Fruit fly (Drosophila melanogaster) whole organism, pupa: ENCODE results near the gene CG13306.
A peak's percentile ranks its signal among the peaks of the same experiment; 100 is the strongest.

Experiments
- CG10348 ChIP-seq: fragments of 200-800 bp; sonication (Bioruptor generic); IDR thresholded peaks from 2 replicates; pipeline ENCODE4 v1.3.6; 2022; ENCODE audit warnings: missing biosample characterization, missing genetic modification characterization
- CG12605 ChIP-seq: fragments of 200-800 bp; sonication (Bioruptor generic); IDR thresholded peaks from 2 replicates; pipeline ENCODE4 v1.3.6; 2022; ENCODE audit warnings: missing biosample characterization, missing genetic modification characterization
- CG13204 ChIP-seq: fragments of 200-800 bp; sonication (Bioruptor generic); optimal IDR thresholded peaks from 2 replicates; lab custom pipeline; 2018; ENCODE audit warnings: missing biosample characterization, mild to moderate bottlenecking, missing genetic modification characterization, moderate library complexity
- CG14655 ChIP-seq: fragments of 200-800 bp; sonication (Bioruptor generic); optimal IDR thresholded peaks from 3 replicates; lab custom pipeline; 2017; ENCODE audit warnings: mild to moderate bottlenecking, missing biosample characterization, missing genetic modification reagents, missing genetic modification characterization
- CG15710 ChIP-seq: fragments of 200-800 bp; sonication (Bioruptor generic); optimal IDR thresholded peaks from 2 replicates; lab custom pipeline; 2018; ENCODE audit warnings: missing biosample characterization, mild to moderate bottlenecking, missing genetic modification characterization, moderate library complexity
- CG17806 ChIP-seq: fragments of 200-800 bp; sonication (Bioruptor generic); optimal IDR thresholded peaks from 2 replicates; lab custom pipeline; 2018; ENCODE audit warnings: missing biosample characterization, mild to moderate bottlenecking, missing genetic modification characterization, moderate library complexity
- CG32121 ChIP-seq: fragments of 200-800 bp; sonication (Bioruptor generic); IDR thresholded peaks from 2 replicates; pipeline ENCODE4 v1.3.6; 2022; ENCODE audit warnings: missing biosample characterization, missing genetic modification characterization
- CG34367 ChIP-seq: fragments of 200-800 bp; sonication (Bioruptor generic); optimal IDR thresholded peaks from 2 replicates; lab custom pipeline; 2018; ENCODE audit warnings: missing biosample characterization, mild to moderate bottlenecking, missing genetic modification characterization
- CG4496 ChIP-seq: fragments of 200-800 bp; sonication (Bioruptor generic); IDR thresholded peaks from 3 replicates; pipeline ENCODE4 v1.3.6; 2022; ENCODE audit warnings: missing biosample characterization, missing genetic modification characterization
- CG8159 ChIP-seq: fragments of 200-800 bp; sonication (Bioruptor generic); optimal IDR thresholded peaks from 3 replicates; lab custom pipeline; 2018; ENCODE audit warnings: missing biosample characterization, mild to moderate bottlenecking, missing genetic modification characterization, moderate library complexity
- CG8301 ChIP-seq: fragments of 200-800 bp; sonication (Bioruptor generic); optimal IDR thresholded peaks from 2 replicates; lab custom pipeline; 2018; ENCODE audit warnings: missing biosample characterization, mild to moderate bottlenecking, missing genetic modification characterization
- CG9948 ChIP-seq: fragments of 200-800 bp; sonication (Bioruptor generic); optimal IDR thresholded peaks from 2 replicates; lab custom pipeline; 2018; ENCODE audit warnings: missing biosample characterization, mild to moderate bottlenecking, missing genetic modification characterization, moderate library complexity
- D1 ChIP-seq: fragments of 200-800 bp; sonication (Bioruptor generic); optimal IDR thresholded peaks from 2 replicates; lab custom pipeline; 2018; ENCODE audit warnings: missing biosample characterization, mild to moderate bottlenecking, missing genetic modification characterization, moderate library complexity
- EcR ChIP-seq: fragments of 200-800 bp; sonication (Bioruptor generic); optimal IDR thresholded peaks from 3 replicates; lab custom pipeline; 2019; ENCODE audit warnings: missing biosample characterization, missing genetic modification characterization, mild to moderate bottlenecking, moderate library complexity, missing genetic modification reagents
- Ets98B ChIP-seq: fragments of 200-800 bp; sonication (Bioruptor generic); IDR thresholded peaks from 2 replicates; pipeline ENCODE4 v1.3.6; 2022; ENCODE audit warnings: missing biosample characterization, missing genetic modification characterization
- Pif1A ChIP-seq: fragments of 200-800 bp; sonication (Bioruptor generic); optimal IDR thresholded peaks from 3 replicates; lab custom pipeline; 2016; ENCODE audit warnings: missing biosample characterization, missing genetic modification characterization
- Pif1B ChIP-seq: fragments of 200-800 bp; sonication (Bioruptor generic); optimal IDR thresholded peaks from 3 replicates; lab custom pipeline; 2016; ENCODE audit warnings: missing biosample characterization, missing genetic modification characterization
- Snoo ChIP-seq: fragments of 200-800 bp; sonication (Bioruptor generic); optimal IDR thresholded peaks from 3 replicates; lab custom pipeline; 2017; ENCODE audit warnings: missing biosample characterization, mild to moderate bottlenecking, missing genetic modification characterization, inconsistent platforms
- fd96Ca ChIP-seq: fragments of 200-800 bp; sonication (Bioruptor generic); IDR thresholded peaks from 3 replicates; pipeline ENCODE4 v1.3.6; 2022; ENCODE audit warnings: missing biosample characterization, missing genetic modification characterization
- gl ChIP-seq: fragments of 200-800 bp; sonication (Bioruptor generic); optimal IDR thresholded peaks from 2 replicates; lab custom pipeline; 2018; ENCODE audit warnings: missing biosample characterization, mild to moderate bottlenecking, missing genetic modification characterization
- rn ChIP-seq: fragments of 200-800 bp; sonication (Bioruptor generic); IDR thresholded peaks from 2 replicates; pipeline ENCODE4 v1.3.6; 2022; ENCODE audit warnings: missing biosample characterization, missing genetic modification characterization

CG13306 gene

DNA sequence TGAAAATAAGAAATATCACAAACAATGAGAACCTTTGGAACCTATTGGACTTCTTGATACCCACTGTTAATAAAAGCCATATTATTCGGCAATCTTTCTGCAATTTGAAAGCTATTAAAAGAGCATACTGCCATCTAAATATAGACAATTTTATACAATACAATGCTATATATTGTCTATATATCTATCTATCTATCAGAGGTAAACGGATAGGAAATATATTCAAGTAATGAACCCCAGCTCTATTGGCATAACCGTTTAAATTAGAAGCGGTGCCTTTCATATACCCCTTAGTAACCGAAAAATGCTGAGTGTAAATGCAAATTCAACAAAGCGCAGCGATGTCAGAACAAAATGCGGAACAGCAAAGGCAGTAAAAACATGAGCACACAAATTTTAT is 14.3 kb upstream of the CG13306 start:
- no peak for TF ChIP-seq CG8301 (tag; lab: Kevin White, UChicago)
- peak; percentile 32 for TF ChIP-seq Snoo

DNA sequence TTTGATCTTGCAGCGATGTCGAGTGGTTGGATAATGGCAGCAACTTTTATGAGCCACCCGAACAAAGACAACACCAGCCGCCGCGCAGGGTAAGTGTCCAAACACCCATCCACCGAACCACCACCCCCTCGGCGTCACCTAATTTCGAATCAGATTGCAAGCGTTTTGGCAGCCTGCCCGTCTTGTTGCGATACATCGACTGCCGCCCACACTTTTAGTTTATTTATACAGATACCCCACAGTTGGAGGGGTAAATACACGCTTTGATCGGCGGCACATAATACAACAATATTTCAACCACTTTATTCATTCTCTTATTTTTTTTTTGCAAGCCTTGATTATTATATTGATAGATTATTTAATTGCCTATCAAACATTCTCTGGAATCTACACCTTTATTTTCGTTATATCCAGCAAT is 13.5 kb upstream of the CG13306 start:
- TF ChIP-seq Pif1A (GFP tag; lab: Kevin White, UChicago) (peak; percentile 10), CG14655 (GFP tag; lab: Kevin White, UChicago) (no peak), CG8159 (no peak), CG17806 (no peak), EcR (GFP tag; lab: Kevin White, UChicago) (no peak), Pif1B (GFP tag; lab: Kevin White, UChicago) (no peak), CG12605 (GFP tag; lab: Robert Waterston, UW) (peak; percentile 21; the same call in 1 of the 2 replicates), CG4496 (GFP tag; lab: Robert Waterston, UW) (no peak; the same call in 1 of the 3 replicates), CG13204 (no peak), D1 (tag; lab: Kevin White, UChicago) (no peak), CG34367 (tag; lab: Kevin White, UChicago) (no peak), Ets98B (peak; percentile 64), fd96Ca (GFP tag; lab: Robert Waterston, UW) (peak; percentile 12; the same call in 1 of the 3 replicates), CG10348 (GFP tag; lab: Robert Waterston, UW) (no peak), CG32121 (GFP tag; lab: Robert Waterston, UW) (peak; percentile 78), CG15710 (tag; lab: Kevin White, UChicago) (peak; percentile 8), CG8301 (tag; lab: Kevin White, UChicago) (no peak)

dm6 chr3L:8755689-8756088 is 6.2 kb upstream of the CG13306 start, which contains the start of gene CG6576:
Gene CG6576, plus strand, starts transcription at chr3L:8755989.
- TF ChIP-seq CG17806, result no peak
- no peak for TF ChIP-seq D1 (tag; lab: Kevin White, UChicago)
- TF ChIP-seq CG13204, result no peak
- no peak for TF ChIP-seq Snoo
- no peak for TF ChIP-seq CG32121 (GFP tag; lab: Robert Waterston, UW)
- no peak for TF ChIP-seq fd96Ca (GFP tag; lab: Robert Waterston, UW)

dm6 chr3L:8753592-8753991 is 4.1 kb upstream of the CG13306 start, which contains the start of gene Fhos:
Gene Fhos, plus strand, starts transcription at chr3L:8753619.
- TF ChIP-seq CG32121 (GFP tag; lab: Robert Waterston, UW) (peak; percentile 30; the same call in 1 of the 2 replicates), CG4496 (GFP tag; lab: Robert Waterston, UW) (no peak), EcR (GFP tag; lab: Kevin White, UChicago) (no peak), CG14655 (GFP tag; lab: Kevin White, UChicago) (peak; percentile 3), gl (tag; lab: Kevin White, UChicago) (no peak), Ets98B (peak; percentile 24; the same call in 1 of the 2 replicates), CG15710 (tag; lab: Kevin White, UChicago) (no peak), CG8301 (tag; lab: Kevin White, UChicago) (peak; percentile 21), CG9948 (no peak), CG8159 (no peak), rn (no peak), CG13204 (no peak), CG17806 (no peak), D1 (tag; lab: Kevin White, UChicago) (no peak), CG34367 (tag; lab: Kevin White, UChicago) (no peak), CG10348 (GFP tag; lab: Robert Waterston, UW) (no peak), Snoo (no peak), Pif1A (GFP tag; lab: Kevin White, UChicago) (no peak), Pif1B (GFP tag; lab: Kevin White, UChicago) (no peak), CG12605 (GFP tag; lab: Robert Waterston, UW) (peak; percentile 50; the same call in 1 of the 2 replicates), fd96Ca (GFP tag; lab: Robert Waterston, UW) (no peak)

DNA sequence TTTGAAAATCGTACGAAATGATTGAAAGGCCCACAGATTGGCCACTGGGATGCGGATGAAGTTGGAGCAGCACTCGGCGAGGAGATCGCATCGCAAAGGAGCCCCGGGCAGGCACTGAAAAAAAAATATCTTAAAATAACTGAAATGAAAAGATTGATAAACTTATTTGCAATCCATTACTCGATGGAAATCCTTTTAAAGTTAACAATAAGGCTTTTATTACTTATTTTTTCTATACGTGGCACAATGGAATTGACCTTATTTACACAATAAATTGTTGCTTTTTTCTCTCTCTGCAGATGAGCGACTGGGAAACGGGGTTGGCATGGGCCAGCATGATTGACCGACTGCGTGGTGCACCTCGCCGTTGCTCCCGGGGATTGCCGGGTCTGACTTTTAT is 1.7 kb upstream of the CG13306 start:
- TF ChIP-seq CG10348 (GFP tag; lab: Robert Waterston, UW) (no peak), Pif1A (GFP tag; lab: Kevin White, UChicago) (no peak), CG14655 (GFP tag; lab: Kevin White, UChicago) (peak; percentile 32), CG8159 (no peak), fd96Ca (GFP tag; lab: Robert Waterston, UW) (peak; percentile 24; the same call in 1 of the 3 replicates), CG15710 (tag; lab: Kevin White, UChicago) (no peak), CG12605 (GFP tag; lab: Robert Waterston, UW) (peak; percentile 33; the same call in 1 of the 2 replicates), CG9948 (no peak), CG34367 (tag; lab: Kevin White, UChicago) (no peak), gl (tag; lab: Kevin White, UChicago) (no peak), CG32121 (GFP tag; lab: Robert Waterston, UW) (peak; percentile 76), CG13204 (no peak), rn (peak; percentile 24; the same call in 1 of the 2 replicates), CG4496 (GFP tag; lab: Robert Waterston, UW) (peak; percentile 58; the same call in 2 of the 3 replicates), Ets98B (peak; percentile 70), CG8301 (tag; lab: Kevin White, UChicago) (peak; percentile 54)
- TF ChIP-seq, all 21 proteins: peak for 8

DNA sequence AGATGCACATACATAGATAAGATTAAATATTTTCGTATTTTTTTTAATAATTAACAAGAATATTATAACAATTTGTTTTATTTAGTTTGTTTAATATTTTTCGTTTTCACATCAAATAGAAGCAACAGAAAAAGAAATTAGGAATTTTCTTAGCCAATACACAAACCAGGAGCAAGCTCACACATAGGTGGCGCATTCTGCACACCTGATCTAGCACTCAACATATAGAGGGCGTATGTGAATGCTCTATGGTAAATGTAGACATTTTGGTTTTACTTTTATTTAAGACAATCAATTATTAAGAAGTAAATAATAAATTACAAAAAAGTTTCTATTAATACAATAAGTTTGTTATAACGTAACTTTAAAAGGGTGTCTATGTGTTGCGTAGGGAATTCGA is 687 bp downstream of the CG13306 start:
- TF ChIP-seq D1 (tag; lab: Kevin White, UChicago) (peak; percentile 91), CG13204 (no peak)
